Fruit fly (Drosophila melanogaster) whole organism, embryonic: Measurements from ENCODE around the gene SMC3.

Experiments
- Asciz ChIP-seq: fragments of 200-800 bp; sonication (Bioruptor generic); optimal IDR thresholded peaks from 2 replicates; lab custom pipeline; 2017; ENCODE audit warnings: missing biosample characterization, mild to moderate bottlenecking, missing genetic modification characterization, missing genetic modification reagents
- CG10321 ChIP-seq: fragments of 200-800 bp; sonication (Bioruptor generic); IDR thresholded peaks from 2 replicates; pipeline ENCODE4 v1.3.6; 2022; ENCODE audit warnings: missing biosample characterization, missing genetic modification characterization
- CG10959 ChIP-seq: fragments of 200-800 bp; sonication (Bioruptor generic); IDR thresholded peaks from 2 replicates; pipeline ENCODE4 v1.3.6; 2022; ENCODE audit warnings: missing biosample characterization, missing genetic modification characterization
- CG12104 ChIP-seq: fragments of 200-800 bp; sonication (Bioruptor generic); optimal IDR thresholded peaks from 3 replicates; lab custom pipeline; 2016; ENCODE audit warnings: missing biosample characterization, missing genetic modification characterization
- CG12219 ChIP-seq: fragments of 200-800 bp; sonication (Bioruptor generic); optimal IDR thresholded peaks from 3 replicates; lab custom pipeline; 2018; ENCODE audit warnings: missing biosample characterization, mild to moderate bottlenecking, missing genetic modification characterization
- CG12236 ChIP-seq: fragments of 200-800 bp; sonication (Bioruptor generic); optimal IDR thresholded peaks from 2 replicates; lab custom pipeline; 2016; ENCODE audit warnings: missing biosample characterization, missing genetic modification characterization
- CG12942 ChIP-seq: fragments of 200-800 bp; sonication (Bioruptor generic); optimal IDR thresholded peaks from 3 replicates; lab custom pipeline; 2016; ENCODE audit warnings: missing biosample characterization, missing genetic modification characterization
- CG15073 ChIP-seq: fragments of 200-800 bp; sonication (Bioruptor generic); optimal IDR thresholded peaks from 2 replicates; lab custom pipeline; 2016; ENCODE audit warnings: missing biosample characterization, missing genetic modification characterization
- CG1529 ChIP-seq: fragments of 200-800 bp; sonication (Bioruptor generic); optimal IDR thresholded peaks from 3 replicates; lab custom pipeline; 2018; ENCODE audit warnings: missing biosample characterization, missing genetic modification characterization
- CG18262 ChIP-seq: fragments of 200-800 bp; optimal IDR thresholded peaks from 3 replicates; lab custom pipeline; 2019; ENCODE audit warnings: missing biosample characterization, mild to moderate bottlenecking, missing genetic modification characterization, moderate library complexity
- CG30020 ChIP-seq: fragments of 200-800 bp; optimal IDR thresholded peaks from 2 replicates; lab custom pipeline; 2019; ENCODE audit warnings: missing biosample characterization, mild to moderate bottlenecking, missing genetic modification characterization, moderate library complexity
- CG32767 ChIP-seq: fragments of 200-800 bp; sonication (Bioruptor generic); IDR thresholded peaks from 2 replicates; pipeline ENCODE4 v1.3.6; 2022; ENCODE audit warnings: missing biosample characterization, missing genetic modification characterization
- CG34224 ChIP-seq: fragments of 200-800 bp; sonication (Bioruptor generic); IDR thresholded peaks from 3 replicates; pipeline ENCODE4 v1.3.6; 2022; ENCODE audit warnings: missing biosample characterization, missing genetic modification characterization; ENCODE audit not compliant: partially characterized antibody
- CG34376 ChIP-seq: fragments of 200-800 bp; sonication (Bioruptor generic); optimal IDR thresholded peaks from 2 replicates; lab custom pipeline; 2018; ENCODE audit warnings: missing biosample characterization, mild to moderate bottlenecking, missing genetic modification characterization
- CG4854 ChIP-seq: fragments of 200-800 bp; sonication (Bioruptor generic); optimal IDR thresholded peaks from 2 replicates; lab custom pipeline; 2016; ENCODE audit warnings: missing biosample characterization, missing genetic modification characterization, inconsistent platforms
- CG6854 ChIP-seq: fragments of 200-800 bp; sonication (Bioruptor generic); optimal IDR thresholded peaks from 3 replicates; lab custom pipeline; 2017; ENCODE audit warnings: missing biosample characterization, mild to moderate bottlenecking, missing genetic modification characterization
- CG8359 ChIP-seq: fragments of 200-800 bp; sonication (Bioruptor generic); optimal IDR thresholded peaks from 2 replicates; lab custom pipeline; 2017; ENCODE audit warnings: missing biosample characterization, mild to moderate bottlenecking, missing genetic modification characterization, borderline replicate concordance
- CG8478 ChIP-seq: fragments of >200 bp; optimal IDR thresholded peaks from 2 replicates; lab custom pipeline; 2018
- D ChIP-seq, 2 experiments: fragments of 200-800 bp in 1 of 2; fragments of >200 bp in 1 of 2; sonication (Bioruptor generic) in 1 of 2; optimal IDR thresholded peaks; 2 replicates in 1 of 2; 3 replicates in 1 of 2; lab custom pipeline; 2017; ENCODE audit warnings: mild to moderate bottlenecking in 1 of 2, missing biosample characterization in 1 of 2, missing genetic modification characterization in 1 of 2, missing genetic modification reagents in 1 of 2
- Ets97D ChIP-seq: fragments of 200-800 bp; sonication (Bioruptor generic); optimal IDR thresholded peaks from 3 replicates; lab custom pipeline; 2016; ENCODE audit warnings: missing biosample characterization, missing genetic modification characterization
- H15 ChIP-seq: fragments of 200-800 bp; sonication (Bioruptor generic); IDR thresholded peaks from 3 replicates; pipeline ENCODE4 v1.3.6; 2022; ENCODE audit warnings: missing biosample characterization, missing genetic modification characterization
- HLH4C ChIP-seq: fragments of 200-800 bp; sonication (Bioruptor generic); IDR thresholded peaks from 3 replicates; pipeline ENCODE4 v1.3.6; 2022; ENCODE audit warnings: missing biosample characterization, missing genetic modification characterization; ENCODE audit not compliant: partially characterized antibody
- MTF-1 ChIP-seq: fragments of 200-800 bp; sonication (Bioruptor generic); optimal IDR thresholded peaks from 2 replicates; lab custom pipeline; 2018; ENCODE audit warnings: missing biosample characterization, mild to moderate bottlenecking, missing genetic modification characterization, borderline replicate concordance
- Meics ChIP-seq: fragments of 200-800 bp; sonication (Bioruptor generic); optimal IDR thresholded peaks from 2 replicates; lab custom pipeline; 2017; ENCODE audit warnings: missing biosample characterization, mild to moderate bottlenecking, missing genetic modification characterization
- Neu2 ChIP-seq: fragments of 200-800 bp; sonication (Bioruptor generic); optimal IDR thresholded peaks from 3 replicates; lab custom pipeline; 2016; ENCODE audit warnings: missing biosample characterization, missing genetic modification characterization, borderline replicate concordance
- Nf-YB ChIP-seq: fragments of 200-800 bp; sonication (Bioruptor generic); optimal IDR thresholded peaks from 3 replicates; lab custom pipeline; 2019; ENCODE audit warnings: missing biosample characterization, mild to moderate bottlenecking, missing genetic modification characterization, moderate library complexity
- NfI ChIP-seq: fragments of 200-800 bp; sonication (Bioruptor generic); optimal IDR thresholded peaks from 3 replicates; lab custom pipeline; 2018; ENCODE audit warnings: missing biosample characterization, mild to moderate bottlenecking, missing genetic modification characterization, moderate library complexity
- Oli ChIP-seq: fragments of 200-800 bp; sonication (Bioruptor generic); optimal IDR thresholded peaks from 2 replicates; lab custom pipeline; 2018; ENCODE audit warnings: missing biosample characterization, mild to moderate bottlenecking, missing genetic modification characterization, moderate library complexity
- Ravus ChIP-seq: fragments of 200-800 bp; sonication (Bioruptor generic); IDR thresholded peaks from 2 replicates; pipeline ENCODE4 v1.3.6; 2022; ENCODE audit warnings: missing biosample characterization, missing genetic modification characterization
- Six4 ChIP-seq: fragments of 200-800 bp; sonication (Bioruptor generic); optimal IDR thresholded peaks from 2 replicates; lab custom pipeline; 2016; ENCODE audit warnings: missing biosample characterization, missing genetic modification characterization
- Tbp ChIP-seq: fragments of >200 bp; optimal IDR thresholded peaks from 2 replicates; lab custom pipeline; 2018; ENCODE audit warnings: missing biosample characterization, missing genetic modification characterization
- Xbp1 ChIP-seq: fragments of 200-800 bp; sonication (Bioruptor generic); optimal IDR thresholded peaks from 3 replicates; lab custom pipeline; 2016; ENCODE audit warnings: missing biosample characterization, mild to moderate bottlenecking, missing genetic modification characterization
- amos ChIP-seq: fragments of 200-800 bp; sonication (Bioruptor generic); IDR thresholded peaks from 2 replicates; pipeline ENCODE4 v1.3.6; 2022; ENCODE audit warnings: missing biosample characterization, missing genetic modification characterization; ENCODE audit not compliant: partially characterized antibody
- bab2 ChIP-seq: fragments of 200-800 bp; sonication (Bioruptor generic); optimal IDR thresholded peaks from 2 replicates; lab custom pipeline; 2016; ENCODE audit warnings: missing biosample characterization, missing genetic modification characterization
- chn ChIP-seq: fragments of 200-800 bp; sonication (Bioruptor generic); optimal IDR thresholded peaks from 2 replicates; lab custom pipeline; 2016; ENCODE audit warnings: missing biosample characterization, missing genetic modification characterization
- en ChIP-seq: fragments of 200-800 bp; sonication (Bioruptor generic); optimal IDR thresholded peaks from 2 replicates; lab custom pipeline; 2016; ENCODE audit warnings: missing biosample characterization, missing genetic modification characterization
- eve ChIP-seq, 2 experiments: fragments of >200 bp; optimal IDR thresholded peaks; 2 replicates each; lab custom pipeline; 2017; ENCODE audit warnings: missing biosample characterization in 2 of 2, missing genetic modification characterization in 2 of 2
- ewg ChIP-seq: fragments of 200-800 bp; sonication (Bioruptor generic); optimal IDR thresholded peaks from 3 replicates; lab custom pipeline; 2017; ENCODE audit warnings: mild to moderate bottlenecking, missing biosample characterization, missing genetic modification reagents, missing genetic modification characterization
- hkb ChIP-seq, 2 experiments: fragments of 200-800 bp in 1 of 2; fragments of >200 bp in 1 of 2; sonication (Bioruptor generic) in 1 of 2; IDR thresholded peaks in 1 of 2; optimal IDR thresholded peaks in 1 of 2; 2 replicates each; pipeline versions ENCODE4 v1.3.6 to Lab custom; 2017 to 2022; ENCODE audit warnings: missing biosample characterization in 1 of 2, missing genetic modification characterization in 1 of 2
- mirr ChIP-seq: fragments of 200-800 bp; sonication (Bioruptor generic); optimal IDR thresholded peaks from 3 replicates; lab custom pipeline; 2018; ENCODE audit warnings: missing biosample characterization, mild to moderate bottlenecking, missing genetic modification characterization
- nom ChIP-seq: fragments of 200-800 bp; sonication (Bioruptor generic); optimal IDR thresholded peaks from 2 replicates; lab custom pipeline; 2017; ENCODE audit warnings: missing biosample characterization, missing genetic modification characterization, mild to moderate bottlenecking, moderate library complexity, missing genetic modification reagents
- onecut ChIP-seq: fragments of 200-800 bp; sonication (Bioruptor generic); IDR thresholded peaks from 2 replicates; pipeline ENCODE4 v1.3.6; 2022; ENCODE audit warnings: missing biosample characterization, missing genetic modification characterization
- p53 ChIP-seq: fragments of 200-800 bp; sonication (Bioruptor generic); optimal IDR thresholded peaks from 2 replicates; lab custom pipeline; 2016; ENCODE audit warnings: missing biosample characterization, missing genetic modification characterization
- pan ChIP-seq, 4 experiments: fragments of >200 bp in 3 of 4; fragments of 200-800 bp in 1 of 4; sonication (Bioruptor generic) in 1 of 4; optimal IDR thresholded peaks in 3 of 4; IDR thresholded peaks in 1 of 4; 2 replicates each; pipeline versions ENCODE4 v1.3.6 to Lab custom; 2017 to 2022; ENCODE audit warnings: missing biosample characterization in 2 of 4, missing genetic modification characterization in 2 of 4, mixed read lengths in 1 of 4
- pho ChIP-seq: fragments of 200-800 bp; sonication (Bioruptor generic); optimal IDR thresholded peaks from 2 replicates; lab custom pipeline; 2016; ENCODE audit warnings: missing biosample characterization, missing genetic modification characterization
- row ChIP-seq: fragments of 200-800 bp; sonication (Bioruptor generic); IDR thresholded peaks from 3 replicates; pipeline ENCODE4 v1.3.6; 2022; ENCODE audit warnings: missing biosample characterization, missing genetic modification characterization
- sima ChIP-seq: fragments of 200-800 bp; sonication (Bioruptor generic); optimal IDR thresholded peaks from 2 replicates; lab custom pipeline; 2016; ENCODE audit warnings: missing biosample characterization, missing genetic modification characterization
- ttk ChIP-seq: fragments of 200-800 bp; sonication (Bioruptor generic); IDR thresholded peaks from 2 replicates; pipeline ENCODE4 v2.1.2; 2022; ENCODE audit warnings: missing biosample characterization, missing genetic modification characterization
- unpg ChIP-seq: fragments of 200-800 bp; sonication (Bioruptor generic); optimal IDR thresholded peaks from 3 replicates; lab custom pipeline; 2018; ENCODE audit warnings: missing biosample characterization, mild to moderate bottlenecking, missing genetic modification characterization, moderate library complexity

The SMC3 gene

DNA sequence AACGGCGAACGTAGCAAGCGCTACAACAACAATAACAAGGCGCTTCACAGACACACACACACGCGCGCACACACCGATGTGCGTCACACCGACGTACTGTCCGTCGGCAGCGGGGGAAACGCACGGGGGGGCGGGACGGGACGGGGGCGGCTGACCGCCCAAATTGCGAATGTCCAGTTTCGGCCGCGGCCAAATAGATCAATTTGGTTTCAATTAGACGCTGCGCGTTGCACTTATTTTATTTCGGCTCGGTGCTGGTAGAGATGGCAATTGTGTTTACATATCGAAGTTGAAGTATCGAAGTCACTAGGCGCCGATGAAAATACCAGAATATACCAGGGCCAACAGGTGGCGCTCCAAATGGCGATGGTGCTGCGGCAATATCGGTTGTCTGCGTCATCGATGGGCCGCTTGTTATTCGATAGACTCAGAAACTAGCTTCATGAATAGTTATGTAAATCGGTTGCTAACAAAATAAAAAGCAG is 43.9 kb upstream of the SMC3 start, which contains the start of gene Rok (continued):
- TF ChIP-seq Xbp1 (GFP tag; lab: Kevin White, UChicago) (no peak), bab2 (no peak), CG15073 (GFP tag; lab: Kevin White, UChicago) (no peak), CG4854 (GFP tag; lab: Kevin White, UChicago) (no peak), ttk (GFP tag; lab: Robert Waterston, UW) (no peak), CG32767 (GFP tag; lab: Robert Waterston, UW) (peak; percentile 24; the same call in 1 of the 2 replicates), unpg (GFP tag; lab: Kevin White, UChicago) (no peak), CG34376 (GFP tag; lab: Kevin White, UChicago) (no peak), D (optimal IDR thresholded peaks at IDR 0.05; lab: Kevin White, UChicago) (no peak), D (GFP tag; optimal IDR thresholded peaks at IDR 0.05; lab: Kevin White, UChicago) (no peak), Tbp (GFP tag; lab: Kevin White, UChicago) (no peak), H15 (GFP tag; lab: Robert Waterston, UW) (no peak), CG10321 (GFP tag; lab: Robert Waterston, UW) (no peak), hkb (optimal IDR thresholded peaks at IDR 0.05; lab: Kevin White, UChicago) (no peak), hkb (GFP tag; IDR thresholded peaks at IDR 0.05; lab: Robert Waterston, UW) (no peak), CG8359 (no peak), chn (no peak), CG12104 (GFP tag; lab: Kevin White, UChicago) (no peak), nom (GFP tag; lab: Kevin White, UChicago) (peak; percentile 11), NfI (GFP tag; lab: Kevin White, UChicago) (no peak), Ravus (GFP tag; lab: Robert Waterston, UW) (no peak), CG6854 (peak; percentile 42), CG1529 (GFP tag; lab: Kevin White, UChicago) (no peak), mirr (GFP tag; lab: Kevin White, UChicago) (no peak), row (GFP tag; lab: Robert Waterston, UW) (peak; percentile 37; the same call in 2 of the 3 replicates), CG34224 (GFP tag; lab: Robert Waterston, UW) (peak; percentile 57; the same call in 2 of the 3 replicates), Ets97D (GFP tag; lab: Kevin White, UChicago) (no peak), eve (GFP tag; optimal IDR thresholded peaks at IDR 0.05; lab: Kevin White, UChicago) (no peak), CG12236 (no peak), pho (GFP tag; lab: Kevin White, UChicago) (no peak), CG30020 (tag; lab: Kevin White, UChicago) (peak; percentile 46), HLH4C (GFP tag; lab: Robert Waterston, UW) (peak; percentile 79; the same call in 2 of the 3 replicates), Nf-YB (GFP tag; lab: Kevin White, UChicago) (no peak), Oli (tag; lab: Kevin White, UChicago) (no peak), p53 (no peak), Neu2 (GFP tag; lab: Kevin White, UChicago) (peak; percentile 96), CG12219 (GFP tag; lab: Kevin White, UChicago) (no peak), Meics (GFP tag; lab: Kevin White, UChicago) (no peak), amos (GFP tag; lab: Robert Waterston, UW) (peak; percentile 89), pan (optimal IDR thresholded peaks at IDR 0.05; lab: Kevin White, UChicago) (no peak), pan (GFP tag; optimal IDR thresholded peaks at IDR 0.05 in 1 of 2, IDR thresholded peaks at IDR 0.05 in 1 of 2) (no peak), en (GFP tag; lab: Kevin White, UChicago) (no peak), ewg (GFP tag; lab: Kevin White, UChicago) (peak; percentile 15), CG10959 (no peak), CG12942 (GFP tag; lab: Kevin White, UChicago) (no peak), CG18262 (no peak), CG8478 (lab: Kevin White, UChicago) (no peak), sima (GFP tag; lab: Kevin White, UChicago) (no peak), onecut (GFP tag; lab: Robert Waterston, UW) (no peak), MTF-1 (GFP tag; lab: Kevin White, UChicago) (no peak), Asciz (GFP tag; lab: Kevin White, UChicago) (no peak), Six4 (GFP tag; lab: Kevin White, UChicago) (no peak)
